Worm (Caenorhabditis elegans) whole organism, L4 larva: ENCODE data around the gene cnc-2.

ENCODE experiments used
- D1046.2 ChIP-seq: fragments of 200-800 bp; sonication (Bioruptor generic); IDR thresholded peaks from 2 replicates; pipeline ENCODE4 v1.3.6; 2022; ENCODE audit warnings: missing genetic modification characterization, missing compliant biosample characterization
- F10B5.3 ChIP-seq: sonication (generic microtip); optimal IDR thresholded peaks from 2 replicates; lab custom pipeline; 2016; ENCODE audit warnings: mild to moderate bottlenecking, missing genetic modification characterization, missing compliant biosample characterization
- F26F4.8 ChIP-seq: fragments of 200-800 bp; sonication (Bioruptor generic); conservative IDR thresholded peaks from 2 replicates; pipeline ENCODE4 v1.3.6; 2022; ENCODE audit warnings: missing genetic modification characterization, missing compliant biosample characterization
- F37D6.2 ChIP-seq: sonication (generic microtip); optimal IDR thresholded peaks from 2 replicates; lab custom pipeline; 2016; ENCODE audit warnings: mild to moderate bottlenecking, missing genetic modification characterization, missing compliant biosample characterization
- F44E2.7 ChIP-seq: fragments of 200-800 bp; sonication (Bioruptor generic); IDR thresholded peaks from 2 replicates; pipeline ENCODE4 v2.1.2; 2022; ENCODE audit warnings: missing genetic modification characterization, missing compliant biosample characterization
- F49E8.2 ChIP-seq: sonication (generic microtip); optimal IDR thresholded peaks from 2 replicates; lab custom pipeline; 2016; ENCODE audit warnings: missing compliant biosample characterization, mild to moderate bottlenecking, missing genetic modification characterization, borderline replicate concordance
- Y105C5A.15 ChIP-seq: fragments of 200-800 bp; sonication (Bioruptor generic); IDR thresholded peaks from 2 replicates; pipeline ENCODE4 v1.3.6; 2022; ENCODE audit warnings: missing genetic modification characterization, missing compliant biosample characterization
- ZK337.2 ChIP-seq: fragments of 200-800 bp; sonication (Bioruptor generic); IDR thresholded peaks from 2 replicates; pipeline ENCODE4 v1.3.6; 2022; ENCODE audit warnings: missing genetic modification reagents, missing genetic modification characterization, missing compliant biosample characterization
- ama-1 ChIP-seq: fragments of 150-350 bp; optimal IDR thresholded peaks from 2 replicates; lab custom pipeline; 2014; ENCODE audit warnings: inconsistent platforms, mixed read lengths
- arid-1 ChIP-seq: fragments of 200-800 bp; sonication (Bioruptor generic); conservative IDR thresholded peaks from 2 replicates; pipeline ENCODE4 v1.3.6; 2022; ENCODE audit warnings: missing genetic modification reagents, missing genetic modification characterization, missing compliant biosample characterization
- cey-2 ChIP-seq: sonication (generic microtip); optimal IDR thresholded peaks from 3 replicates; lab custom pipeline; 2017; ENCODE audit warnings: missing genetic modification characterization, mild to moderate bottlenecking, missing compliant biosample characterization, antibody characterized with exemption, borderline replicate concordance; ENCODE audit not compliant: insufficient read depth
- ctbp-1 ChIP-seq: fragments of 200-800 bp; sonication (Bioruptor generic); IDR thresholded peaks from 2 replicates; pipeline ENCODE4 v1.3.6; 2022; ENCODE audit warnings: missing genetic modification reagents, missing genetic modification characterization, missing compliant biosample characterization
- daf-12 ChIP-seq: fragments of 150-350 bp; optimal IDR thresholded peaks from 2 replicates; lab custom pipeline; 2014; ENCODE audit warnings: missing biosample characterization, missing genetic modification reagents, missing genetic modification characterization
- daf-16 ChIP-seq, 3 experiments: sonication (generic microtip); optimal IDR thresholded peaks; 2 replicates each; lab custom pipeline; 2016 to 2017; ENCODE audit warnings: missing genetic modification characterization in 3 of 3, missing genetic modification reagents in 3 of 3, mild to moderate bottlenecking in 2 of 3, missing compliant biosample characterization in 2 of 3, missing biosample characterization in 1 of 3, moderate library complexity in 1 of 3
- dmd-6 ChIP-seq: fragments of 200-800 bp; sonication (Bioruptor generic); IDR thresholded peaks from 2 replicates; pipeline ENCODE4 v1.3.6; 2022; ENCODE audit warnings: missing genetic modification reagents, missing genetic modification characterization, missing compliant biosample characterization
- dpl-1 ChIP-seq: fragments of 150-350 bp; optimal IDR thresholded peaks from 2 replicates; lab custom pipeline; 2014; ENCODE audit warnings: missing biosample characterization, missing genetic modification reagents, missing genetic modification characterization
- duxl-1 ChIP-seq: sonication (generic microtip); optimal IDR thresholded peaks from 2 replicates; lab custom pipeline; 2016; ENCODE audit warnings: mild to moderate bottlenecking, missing genetic modification characterization, moderate library complexity, missing compliant biosample characterization; ENCODE audit not compliant: poor library complexity
- dve-1 ChIP-seq: sonication (generic microtip); optimal IDR thresholded peaks from 2 replicates; lab custom pipeline; 2017; ENCODE audit warnings: antibody characterized with exemption, mild to moderate bottlenecking, missing genetic modification characterization, missing compliant biosample characterization; ENCODE audit not compliant: insufficient read depth
- egl-27 ChIP-seq: sonication (generic microtip); optimal IDR thresholded peaks from 3 replicates; lab custom pipeline; 2017; ENCODE audit warnings: missing biosample characterization, missing genetic modification reagents, missing genetic modification characterization
- hlh-30 ChIP-seq: sonication (generic microtip); optimal IDR thresholded peaks from 2 replicates; lab custom pipeline; 2017; ENCODE audit warnings: antibody characterized with exemption, mild to moderate bottlenecking, missing genetic modification characterization, missing compliant biosample characterization; ENCODE audit not compliant: insufficient read depth
- lin-13 ChIP-seq: fragments of 150-350 bp; optimal IDR thresholded peaks from 2 replicates; lab custom pipeline; 2014; ENCODE audit warnings: missing biosample characterization, missing genetic modification reagents, missing genetic modification characterization
- lin-29 ChIP-seq: fragments of 200-800 bp; sonication (Bioruptor generic); IDR thresholded peaks from 2 replicates; pipeline ENCODE4 v1.3.6; 2022; ENCODE audit warnings: missing genetic modification reagents, missing genetic modification characterization, missing compliant biosample characterization
- lin-38 ChIP-seq: fragments of 200-800 bp; sonication (Bioruptor generic); IDR thresholded peaks from 2 replicates; pipeline ENCODE4 v1.3.6; 2022; ENCODE audit warnings: missing genetic modification reagents, missing genetic modification characterization, missing compliant biosample characterization
- lin-39 ChIP-seq: fragments of 150-350 bp; optimal IDR thresholded peaks from 2 replicates; lab custom pipeline; 2014; ENCODE audit warnings: missing biosample characterization, missing genetic modification reagents, missing genetic modification characterization
- mep-1 ChIP-seq: fragments of 150-350 bp; sonication (generic microtip); optimal IDR thresholded peaks from 3 replicates; lab custom pipeline; 2014; ENCODE audit warnings: missing biosample characterization, missing genetic modification characterization
- mes-2 ChIP-seq: sonication (generic microtip); optimal IDR thresholded peaks from 2 replicates; lab custom pipeline; 2016; ENCODE audit warnings: missing genotype, mild to moderate bottlenecking, missing genetic modification characterization, missing compliant biosample characterization; ENCODE audit not compliant: poor library complexity, severe bottlenecking
- nhr-102 ChIP-seq: sonication (generic microtip); optimal IDR thresholded peaks from 2 replicates; lab custom pipeline; 2016; ENCODE audit warnings: mild to moderate bottlenecking, missing genetic modification characterization, moderate library complexity, missing compliant biosample characterization
- nhr-11 ChIP-seq: fragments of 150-350 bp; optimal IDR thresholded peaks from 2 replicates; lab custom pipeline; 2014; ENCODE audit warnings: missing biosample characterization, missing genetic modification characterization
- nhr-111 ChIP-seq: fragments of 200-800 bp; sonication (Bioruptor generic); optimal IDR thresholded peaks from 2 replicates; lab custom pipeline; 2018; ENCODE audit warnings: mild to moderate bottlenecking, missing genetic modification characterization, missing compliant biosample characterization
- nhr-41 ChIP-seq: fragments of 200-800 bp; sonication (Bioruptor generic); IDR thresholded peaks from 2 replicates; pipeline ENCODE4 v1.3.6; 2022; ENCODE audit warnings: missing genetic modification reagents, missing genetic modification characterization, missing compliant biosample characterization
- nhr-42 ChIP-seq: fragments of 200-800 bp; sonication (Bioruptor generic); IDR thresholded peaks from 2 replicates; pipeline ENCODE4 v1.3.6; 2022; ENCODE audit warnings: missing genetic modification characterization, missing compliant biosample characterization
- nhr-6 ChIP-seq: fragments of 150-350 bp; optimal IDR thresholded peaks from 2 replicates; lab custom pipeline; 2014; ENCODE audit warnings: missing biosample characterization, missing genetic modification characterization
- pha-4 ChIP-seq, 2 experiments: fragments of 150-350 bp in 1 of 2; fragments of 200-800 bp in 1 of 2; sonication (Bioruptor generic) in 1 of 2; IDR thresholded peaks in 1 of 2; optimal IDR thresholded peaks in 1 of 2; 2 replicates each; pipeline versions ENCODE4 v1.3.6 to Lab custom; 2014 to 2022; ENCODE audit warnings: missing genetic modification characterization in 2 of 2, missing genetic modification reagents in 2 of 2, missing biosample characterization in 1 of 2, missing compliant biosample characterization in 1 of 2
- sdz-12 ChIP-seq: fragments of 200-800 bp; sonication (Bioruptor generic); optimal IDR thresholded peaks from 2 replicates; lab custom pipeline; 2018; ENCODE audit warnings: mild to moderate bottlenecking, missing genetic modification characterization, missing compliant biosample characterization
- set-16 ChIP-seq: fragments of 200-800 bp; sonication (Bioruptor generic); IDR thresholded peaks from 2 replicates; pipeline ENCODE4 v1.3.6; 2022; ENCODE audit warnings: missing genetic modification reagents, missing genetic modification characterization, missing compliant biosample characterization
- spr-1 ChIP-seq: sonication (generic microtip); optimal IDR thresholded peaks from 2 replicates; lab custom pipeline; 2016; ENCODE audit warnings: mild to moderate bottlenecking, missing genetic modification characterization, missing compliant biosample characterization
- tra-1 ChIP-seq: fragments of 200-800 bp; sonication (Bioruptor generic); IDR thresholded peaks from 2 replicates; pipeline ENCODE4 v1.3.6; 2022; ENCODE audit warnings: missing genetic modification reagents, missing genetic modification characterization, missing compliant biosample characterization
- unc-39 ChIP-seq: sonication (generic microtip); optimal IDR thresholded peaks from 2 replicates; lab custom pipeline; 2017; ENCODE audit warnings: missing biosample characterization, missing genetic modification characterization
- unc-62 ChIP-seq, 3 experiments: fragments of 150-350 bp in 1 of 3; sonication (generic microtip); optimal IDR thresholded peaks in 2 of 3; peaks in 1 of 3; 1 replicate in 1 of 3; 2 replicates in 2 of 3; lab custom pipeline; 2014 to 2017; ENCODE audit warnings: missing biosample characterization in 3 of 3, missing genetic modification characterization in 3 of 3, missing genetic modification reagents in 3 of 3, missing genotype in 1 of 3
- vab-7 ChIP-seq: fragments of 200-800 bp; sonication (Bioruptor generic); IDR thresholded peaks from 2 replicates; pipeline ENCODE4 v1.3.6; 2022; ENCODE audit warnings: missing genetic modification reagents, missing genetic modification characterization, missing compliant biosample characterization
- zfp-3 ChIP-seq: fragments of 200-800 bp; sonication (Bioruptor generic); conservative IDR thresholded peaks from 2 replicates; pipeline ENCODE4 v1.3.6; 2022; ENCODE audit warnings: missing genetic modification reagents, missing genetic modification characterization, missing compliant biosample characterization

cnc-2 gene

ce11 chrV:1480841-1481240, 30.9 kb upstream of the cnc-2 start:
- TF ChIP-seq dve-1 (no peak), nhr-42 (no peak), nhr-11 (tag; lab: Kevin White, UChicago) (peak; percentile 39), nhr-102 (tag; lab: Kevin White, UChicago) (no peak), daf-16 (GFP tag; optimal IDR thresholded peaks at IDR 0.05; lab: Kevin White, UChicago) (peak in 1 of 2 experiments; percentile 1), daf-16 (tag; optimal IDR thresholded peaks at IDR 0.05; lab: Kevin White, UChicago) (no peak), tra-1 (no peak), D1046.2 (GFP tag; lab: Robert Waterston, UW) (no peak), nhr-41 (GFP tag; lab: Robert Waterston, UW) (no peak)

- TF ChIP-seq mes-2 (peak; percentile 4), sdz-12 (GFP tag; lab: Kevin White, UChicago) (no peak), unc-39 (tag; lab: Kevin White, UChicago) (no peak), ama-1 (peak; percentile 21), egl-27 (tag; lab: Kevin White, UChicago) (no peak), lin-13 (GFP tag; lab: Kevin White, UChicago) (no peak)
Measured at ce11 chrV:1476841-1477240, 26.9 kb upstream of the cnc-2 start.

ce11 chrV:1476284-1476792, 26.4 kb upstream of the cnc-2 start:
- TF ChIP-seq pha-4 (GFP tag; IDR thresholded peaks at IDR 0.05; lab: Robert Waterston, UW) (no peak), pha-4 (tag; optimal IDR thresholded peaks at IDR 0.05; lab: Kevin White, UChicago) (no peak), F26F4.8 (GFP tag; lab: Robert Waterston, UW) (no peak), lin-39 (tag; lab: Kevin White, UChicago) (no peak), ZK337.2 (no peak), arid-1 (GFP tag; lab: Robert Waterston, UW) (peak; percentile 36; the same call in 1 of the 2 replicates), cey-2 (no peak), zfp-3 (GFP tag; lab: Robert Waterston, UW) (no peak), lin-13 (GFP tag; lab: Kevin White, UChicago) (no peak), F49E8.2 (tag; lab: Kevin White, UChicago) (no peak), dmd-6 (GFP tag; lab: Robert Waterston, UW) (no peak), F10B5.3 (no peak), ama-1 (no peak), nhr-111 (no peak), Y105C5A.15 (GFP tag; lab: Robert Waterston, UW) (0 out of 2 replicates have a peak, but pooled peaks have one; percentile 16), duxl-1 (tag; lab: Kevin White, UChicago) (no peak), F44E2.7 (GFP tag; lab: Robert Waterston, UW) (no peak), lin-38 (GFP tag; lab: Robert Waterston, UW) (peak; percentile 47; the same call in 1 of the 2 replicates), mep-1 (tag; lab: Kevin White, UChicago) (peak; percentile 1)

ce11 chrV:1474486-1475125, 24.6 kb upstream of the cnc-2 start, which contains the start of the genes F53E2.2 and unc-60:
F53E2.2 (plus strand) TSS chrV:1475086.
unc-60 (plus strand) TSS chrV:1475086.
- TF ChIP-seq pha-4 (GFP tag; IDR thresholded peaks at IDR 0.05; lab: Robert Waterston, UW) (peak; percentile 61; the same call in 1 of the 2 replicates), pha-4 (tag; optimal IDR thresholded peaks at IDR 0.05; lab: Kevin White, UChicago) (no peak), ctbp-1 (GFP tag; lab: Robert Waterston, UW) (peak; percentile 38), mes-2 (peak; percentile 76), dve-1 (peak; percentile 45), lin-29 (GFP tag; lab: Robert Waterston, UW) (peak; percentile 54; the same call in 1 of the 2 replicates), F37D6.2 (tag; lab: Kevin White, UChicago) (peak; percentile 42), daf-12 (tag; lab: Kevin White, UChicago) (no peak), mep-1 (tag; lab: Kevin White, UChicago) (peak; percentile 77), hlh-30 (tag; lab: Kevin White, UChicago) (peak; percentile 72), vab-7 (GFP tag; lab: Robert Waterston, UW) (0 out of 2 replicates have a peak, but pooled peaks have one; percentile 32), dmd-6 (GFP tag; lab: Robert Waterston, UW) (peak; percentile 47; the same call in 1 of the 2 replicates), dpl-1 (GFP tag; lab: Kevin White, UChicago) (peak; percentile 13), nhr-6 (no peak), spr-1 (peak; percentile 37), set-16 (GFP tag; lab: Robert Waterston, UW) (peak; percentile 89), unc-62 (GFP tag; optimal IDR thresholded peaks at IDR 0.05 in 1 of 2; lab: Kevin White, UChicago) (peak in 1 of 2 experiments; percentile 92), unc-62 (tag; optimal IDR thresholded peaks at IDR 0.05; lab: Kevin White, UChicago) (no peak)
